Fruit fly (Drosophila melanogaster) whole organism, embryonic: ENCODE data around the gene crq.
A peak's percentile ranks its signal among the peaks of the same experiment; 100 is the strongest.

Experiments
- Antp ChIP-seq: fragments of 200-800 bp; sonication (Bioruptor generic); optimal IDR thresholded peaks from 3 replicates; lab custom pipeline; 2016; ENCODE audit warnings: missing biosample characterization, missing genetic modification characterization
- B-H1 ChIP-seq: fragments of 200-800 bp; sonication (Bioruptor generic); IDR thresholded peaks from 3 replicates; pipeline ENCODE4 v1.3.6; 2022; ENCODE audit warnings: missing biosample characterization, missing genetic modification characterization
- B-H2 ChIP-seq: fragments of 200-800 bp; sonication (Bioruptor generic); optimal IDR thresholded peaks from 2 replicates; lab custom pipeline; 2018; ENCODE audit warnings: missing biosample characterization, mild to moderate bottlenecking, missing genetic modification characterization
- Blimp-1 ChIP-seq: fragments of 200-800 bp; sonication (Bioruptor generic); optimal IDR thresholded peaks from 3 replicates; lab custom pipeline; 2018; ENCODE audit warnings: missing biosample characterization, missing genetic modification characterization, mild to moderate bottlenecking, moderate library complexity, missing genetic modification reagents
- C15 ChIP-seq: fragments of 200-800 bp; sonication (Bioruptor generic); IDR thresholded peaks from 3 replicates; pipeline ENCODE4 v1.3.6; 2022; ENCODE audit warnings: missing biosample characterization, missing genetic modification characterization
- CG12104 ChIP-seq: fragments of 200-800 bp; sonication (Bioruptor generic); optimal IDR thresholded peaks from 3 replicates; lab custom pipeline; 2016; ENCODE audit warnings: missing biosample characterization, missing genetic modification characterization
- CG12299 ChIP-seq: fragments of 200-800 bp; sonication (Bioruptor generic); optimal IDR thresholded peaks from 2 replicates; lab custom pipeline; 2018; ENCODE audit warnings: missing biosample characterization, mild to moderate bottlenecking, missing genetic modification characterization
- CG12744 ChIP-seq: fragments of 200-800 bp; sonication (Bioruptor generic); optimal IDR thresholded peaks from 2 replicates; lab custom pipeline; 2016; ENCODE audit warnings: missing biosample characterization, missing genetic modification characterization
- CG15479 ChIP-seq: fragments of 200-800 bp; sonication (Bioruptor generic); optimal IDR thresholded peaks from 3 replicates; lab custom pipeline; 2019; ENCODE audit warnings: missing biosample characterization, mild to moderate bottlenecking, missing genetic modification characterization, moderate library complexity
- CG1602 ChIP-seq: fragments of 200-800 bp; sonication (Bioruptor generic); optimal IDR thresholded peaks from 3 replicates; lab custom pipeline; 2016; ENCODE audit warnings: missing biosample characterization, missing genetic modification characterization
- CG1603 ChIP-seq: fragments of 200-800 bp; sonication (Bioruptor generic); optimal IDR thresholded peaks from 2 replicates; lab custom pipeline; 2019; ENCODE audit warnings: missing biosample characterization, mild to moderate bottlenecking, missing genetic modification characterization, moderate library complexity
- CG17568 ChIP-seq: fragments of 200-800 bp; sonication (Bioruptor generic); optimal IDR thresholded peaks from 2 replicates; lab custom pipeline; 2018; ENCODE audit warnings: missing biosample characterization, mild to moderate bottlenecking, missing genetic modification characterization, moderate library complexity
- CG17802 ChIP-seq: fragments of 200-800 bp; sonication (Bioruptor generic); optimal IDR thresholded peaks from 2 replicates; lab custom pipeline; 2018; ENCODE audit warnings: missing biosample characterization, mild to moderate bottlenecking, missing genetic modification characterization, moderate library complexity
- CG2120 ChIP-seq: fragments of 200-800 bp; sonication (Bioruptor generic); optimal IDR thresholded peaks from 3 replicates; lab custom pipeline; 2016; ENCODE audit warnings: missing biosample characterization, missing genetic modification characterization
- CG2199 ChIP-seq: fragments of 200-800 bp; sonication (Bioruptor generic); IDR thresholded peaks from 3 replicates; pipeline ENCODE4 v1.3.6; 2022; ENCODE audit warnings: missing biosample characterization, missing genetic modification characterization
- CG3726 ChIP-seq: fragments of 200-800 bp; sonication (Bioruptor generic); IDR thresholded peaks from 3 replicates; pipeline ENCODE4, ENCODE4 v1.3.6; 2022; ENCODE audit warnings: missing biosample characterization, missing genetic modification characterization
- CG6175 ChIP-seq: fragments of 200-800 bp; sonication (Bioruptor generic); IDR thresholded peaks from 3 replicates; pipeline ENCODE4 v1.3.6; 2022; ENCODE audit warnings: missing biosample characterization, missing genetic modification characterization
- CkIIα-i1 ChIP-seq: fragments of 200-800 bp; sonication (Bioruptor generic); IDR thresholded peaks from 2 replicates; pipeline ENCODE4 v1.3.6; 2022; ENCODE audit warnings: missing biosample characterization, missing genetic modification characterization
- Elba2 ChIP-seq: fragments of 200-800 bp; sonication (Bioruptor generic); optimal IDR thresholded peaks from 3 replicates; lab custom pipeline; 2016; ENCODE audit warnings: missing biosample characterization, missing genetic modification characterization
- GATAe ChIP-seq: fragments of 200-800 bp; sonication (Bioruptor generic); conservative IDR thresholded peaks from 2 replicates; pipeline ENCODE4 v1.3.6; 2022; ENCODE audit warnings: missing biosample characterization, missing genetic modification characterization
- Lim3 ChIP-seq: fragments of 200-800 bp; sonication (Bioruptor generic); IDR thresholded peaks from 2 replicates; pipeline ENCODE4 v1.3.6; 2022; ENCODE audit warnings: missing biosample characterization, missing genetic modification characterization
- MBD-R2 ChIP-seq: fragments of 200-800 bp; sonication (Bioruptor generic); IDR thresholded peaks from 2 replicates; pipeline ENCODE4 v1.3.6; 2022; ENCODE audit warnings: missing biosample characterization, missing genetic modification characterization
- NC2α ChIP-seq: fragments of 200-800 bp; sonication (Bioruptor generic); optimal IDR thresholded peaks from 2 replicates; lab custom pipeline; 2016; ENCODE audit warnings: missing biosample characterization, missing genetic modification characterization
- Vsx1 ChIP-seq: fragments of 200-800 bp; sonication (Bioruptor generic); optimal IDR thresholded peaks from 2 replicates; lab custom pipeline; 2017; ENCODE audit warnings: missing biosample characterization, mild to moderate bottlenecking, missing genetic modification characterization, missing genetic modification reagents
- ap ChIP-seq: fragments of 200-800 bp; sonication (Bioruptor generic); IDR thresholded peaks from 2 replicates; pipeline ENCODE4 v1.3.6; 2022; ENCODE audit warnings: missing biosample characterization, missing genetic modification characterization
- bowl ChIP-seq: fragments of 200-800 bp; sonication (Bioruptor generic); IDR thresholded peaks from 2 replicates; pipeline ENCODE4 v1.3.6; 2022; ENCODE audit warnings: missing biosample characterization, missing genetic modification characterization
- br ChIP-seq: fragments of >200 bp; optimal IDR thresholded peaks from 2 replicates; lab custom pipeline; 2017
- bsh ChIP-seq, 2 experiments: fragments of 200-800 bp; sonication (Bioruptor generic); optimal IDR thresholded peaks; 2 replicates each; lab custom pipeline; 2017 to 2018; ENCODE audit warnings: mild to moderate bottlenecking in 2 of 2, missing biosample characterization in 2 of 2, missing genetic modification characterization in 2 of 2, moderate library complexity in 1 of 2
- cg ChIP-seq: fragments of 200-800 bp; sonication (Bioruptor generic); optimal IDR thresholded peaks from 3 replicates; lab custom pipeline; 2019; ENCODE audit warnings: missing biosample characterization, mild to moderate bottlenecking, missing genetic modification characterization, moderate library complexity
- crp ChIP-seq, 2 experiments: fragments of 200-800 bp; sonication (Bioruptor generic); optimal IDR thresholded peaks; 2 replicates in 1 of 2; 3 replicates in 1 of 2; lab custom pipeline; 2017; ENCODE audit warnings: missing biosample characterization in 2 of 2, missing genetic modification characterization in 2 of 2, mild to moderate bottlenecking in 1 of 2, moderate library complexity in 1 of 2
- dmrt99B ChIP-seq: fragments of 200-800 bp; sonication (Bioruptor generic); optimal IDR thresholded peaks from 2 replicates; lab custom pipeline; 2018; ENCODE audit warnings: missing biosample characterization, mild to moderate bottlenecking, missing genetic modification characterization, moderate library complexity
- dysf ChIP-seq: fragments of 200-800 bp; sonication (Bioruptor generic); IDR thresholded peaks from 3 replicates; pipeline ENCODE4 v1.3.6; 2022; ENCODE audit warnings: missing biosample characterization, missing genetic modification characterization
- eve ChIP-seq, 2 experiments: fragments of >200 bp; optimal IDR thresholded peaks; 2 replicates each; lab custom pipeline; 2017; ENCODE audit warnings: missing biosample characterization in 2 of 2, missing genetic modification characterization in 2 of 2
- eyg ChIP-seq: fragments of 200-800 bp; sonication (Bioruptor generic); optimal IDR thresholded peaks from 3 replicates; lab custom pipeline; 2016; ENCODE audit warnings: missing biosample characterization, missing genetic modification characterization
- gro ChIP-seq: fragments of 200-800 bp; sonication (Bioruptor generic); optimal IDR thresholded peaks from 2 replicates; lab custom pipeline; 2016; ENCODE audit warnings: missing biosample characterization, missing genetic modification characterization
- ham ChIP-seq: fragments of 200-800 bp; sonication (Bioruptor generic); IDR thresholded peaks from 2 replicates; pipeline ENCODE4 v1.3.6; 2022; ENCODE audit warnings: missing biosample characterization, missing genetic modification characterization
- kay ChIP-seq: fragments of 200-800 bp; sonication (Bioruptor generic); optimal IDR thresholded peaks from 2 replicates; lab custom pipeline; 2016; ENCODE audit warnings: missing biosample characterization, missing genetic modification characterization
- knrl ChIP-seq: fragments of 200-800 bp; sonication (Bioruptor generic); IDR thresholded peaks from 3 replicates; pipeline ENCODE4 v1.3.6; 2022; ENCODE audit warnings: missing biosample characterization, missing genetic modification characterization; ENCODE audit not compliant: partially characterized antibody
- maf-S ChIP-seq: fragments of 200-800 bp; sonication (Bioruptor generic); optimal IDR thresholded peaks from 2 replicates; lab custom pipeline; 2016; ENCODE audit warnings: missing biosample characterization, missing genetic modification characterization
- nom ChIP-seq: fragments of 200-800 bp; sonication (Bioruptor generic); optimal IDR thresholded peaks from 2 replicates; lab custom pipeline; 2017; ENCODE audit warnings: missing biosample characterization, missing genetic modification characterization, mild to moderate bottlenecking, moderate library complexity, missing genetic modification reagents
- rib ChIP-seq: fragments of 200-800 bp; sonication (Bioruptor generic); IDR thresholded peaks from 2 replicates; pipeline ENCODE4 v1.3.6; 2022; ENCODE audit warnings: missing biosample characterization, missing genetic modification characterization
- seq ChIP-seq: fragments of 200-800 bp; sonication (Bioruptor generic); IDR thresholded peaks from 2 replicates; pipeline ENCODE4 v1.3.6; 2022; ENCODE audit warnings: missing biosample characterization, missing genetic modification characterization
- shn ChIP-seq: fragments of 200-800 bp; sonication (Bioruptor generic); optimal IDR thresholded peaks from 3 replicates; lab custom pipeline; 2016; ENCODE audit warnings: missing biosample characterization, missing genetic modification characterization
- sisA ChIP-seq: fragments of 200-800 bp; sonication (Bioruptor generic); IDR thresholded peaks from 2 replicates; pipeline ENCODE4 v1.3.6; 2022; ENCODE audit warnings: missing biosample characterization, missing genetic modification characterization
- sug ChIP-seq: fragments of 200-800 bp; optimal IDR thresholded peaks from 2 replicates; lab custom pipeline; 2019; ENCODE audit warnings: missing biosample characterization, mild to moderate bottlenecking, missing genetic modification characterization, moderate library complexity
- tll ChIP-seq, 2 experiments: fragments of 200-800 bp in 1 of 2; fragments of >200 bp in 1 of 2; sonication (Bioruptor generic) in 1 of 2; optimal IDR thresholded peaks; 2 replicates each; lab custom pipeline; 2017 to 2019; ENCODE audit warnings: missing biosample characterization in 2 of 2, missing genetic modification characterization in 2 of 2, mild to moderate bottlenecking in 1 of 2, moderate library complexity in 1 of 2
- tna ChIP-seq: fragments of 200-800 bp; sonication (Bioruptor generic); IDR thresholded peaks from 2 replicates; pipeline ENCODE4 v1.3.6; 2022; ENCODE audit warnings: missing biosample characterization, missing genetic modification characterization; ENCODE audit not compliant: partially characterized antibody
- toy ChIP-seq: fragments of 200-800 bp; sonication (Bioruptor generic); IDR thresholded peaks from 2 replicates; pipeline ENCODE4 v1.3.6; 2022; ENCODE audit warnings: missing biosample characterization, missing genetic modification characterization
- vvl ChIP-seq: fragments of 200-800 bp; sonication (Bioruptor generic); IDR thresholded peaks from 2 replicates; pipeline ENCODE4 v1.3.6; 2022; ENCODE audit warnings: missing biosample characterization, missing genetic modification characterization
- wek ChIP-seq: fragments of 200-800 bp; sonication (Bioruptor generic); optimal IDR thresholded peaks from 3 replicates; lab custom pipeline; 2018; ENCODE audit warnings: missing biosample characterization, mild to moderate bottlenecking, missing genetic modification characterization, moderate library complexity

Gene crq

DNA sequence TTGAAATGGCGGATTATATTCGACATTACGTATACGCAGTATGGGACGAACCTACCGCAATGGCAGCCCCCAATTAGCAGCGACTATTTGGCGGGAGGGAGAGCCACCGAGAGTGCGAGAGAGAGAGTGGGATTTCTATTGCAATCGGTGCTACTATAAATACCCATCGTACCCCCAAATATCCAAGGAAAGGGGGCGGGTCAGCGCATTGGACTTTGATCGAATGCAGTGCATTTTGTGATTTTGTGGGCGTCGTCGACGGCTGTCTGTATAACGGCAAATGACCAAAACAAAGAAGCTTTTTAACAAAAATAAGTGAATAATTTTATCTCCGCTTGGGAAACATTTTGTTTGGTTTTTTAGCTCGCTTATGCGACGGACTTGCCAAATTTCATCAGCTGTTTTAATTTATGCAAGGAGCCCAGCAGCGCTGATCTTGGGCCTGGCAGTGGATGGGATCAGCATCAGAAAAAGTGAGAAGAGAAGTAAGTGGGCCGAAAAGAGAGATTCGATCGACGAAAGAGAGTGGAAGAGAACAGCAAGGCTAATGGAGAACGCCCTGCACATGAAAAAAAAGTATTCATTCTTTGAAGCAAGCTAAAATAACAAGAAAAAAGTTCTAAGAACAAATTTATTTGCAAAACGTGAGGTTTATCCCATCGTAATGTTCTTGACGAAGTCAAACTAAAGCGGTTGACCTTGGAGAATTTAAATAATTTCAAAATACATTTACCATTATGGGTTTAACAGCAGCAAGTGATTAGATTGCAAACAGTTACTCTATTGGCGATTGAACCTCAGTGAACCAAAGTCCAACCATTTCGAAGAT lies 35.1 kb upstream of the crq start (continued):
- TF ChIP-seq vvl (GFP tag; lab: Robert Waterston, UW) (no peak), tll (GFP tag; optimal IDR thresholded peaks at IDR 0.05; lab: Kevin White, UChicago) (no peak), eve (GFP tag; optimal IDR thresholded peaks at IDR 0.05; lab: Kevin White, UChicago) (peak in 1 of 2 experiments; percentile 76), toy (GFP tag; lab: Robert Waterston, UW) (no peak), B-H2 (GFP tag; lab: Kevin White, UChicago) (no peak), CG17802 (no peak), MBD-R2 (GFP tag; lab: Robert Waterston, UW) (no peak), B-H1 (no peak; the same call in 2 of the 3 replicates), bowl (no peak), kay (GFP tag; lab: Kevin White, UChicago) (no peak), bsh (GFP tag; optimal IDR thresholded peaks at IDR 0.05; lab: Kevin White, UChicago) (peak in 1 of 2 experiments; percentile 43), GATAe (no peak), shn (no peak), wek (GFP tag; lab: Kevin White, UChicago) (no peak), CkIIα-i1 (no peak), CG17568 (GFP tag; lab: Kevin White, UChicago) (no peak), crp (GFP tag; optimal IDR thresholded peaks at IDR 0.05; lab: Kevin White, UChicago) (no peak), Blimp-1 (GFP tag; lab: Kevin White, UChicago) (peak; percentile 32), NC2α (GFP tag; lab: Kevin White, UChicago) (no peak), sisA (GFP tag; lab: Robert Waterston, UW) (no peak), ap (GFP tag; lab: Robert Waterston, UW) (no peak), C15 (GFP tag; lab: Robert Waterston, UW) (no peak), Elba2 (GFP tag; lab: Kevin White, UChicago) (no peak), tna (GFP tag; lab: Robert Waterston, UW) (no peak), br (lab: Kevin White, UChicago) (no peak), CG1602 (peak; percentile 1), gro (GFP tag; lab: Kevin White, UChicago) (peak; percentile 20), Lim3 (GFP tag; lab: Robert Waterston, UW) (no peak), CG2199 (GFP tag; lab: Robert Waterston, UW) (no peak), seq (GFP tag; lab: Robert Waterston, UW) (no peak), sug (peak; percentile 5), cg (GFP tag; lab: Kevin White, UChicago) (no peak), CG12744 (GFP tag; lab: Kevin White, UChicago) (no peak), knrl (no peak), Antp (GFP tag; lab: Kevin White, UChicago) (no peak), eyg (GFP tag; lab: Kevin White, UChicago) (no peak), CG2120 (GFP tag; lab: Kevin White, UChicago) (peak; percentile 19), nom (GFP tag; lab: Kevin White, UChicago) (peak; percentile 52), CG15479 (GFP tag; lab: Kevin White, UChicago) (no peak), CG6175 (no peak), dysf (GFP tag; lab: Robert Waterston, UW) (peak; percentile 54; the same call in 2 of the 3 replicates), ham (no peak), CG1603 (tag; lab: Kevin White, UChicago) (no peak), rib (GFP tag; lab: Robert Waterston, UW) (no peak), CG3726 (0 out of 3 replicates have a peak, but pooled peaks have one; percentile 12), Vsx1 (GFP tag; lab: Kevin White, UChicago) (no peak), CG12104 (GFP tag; lab: Kevin White, UChicago) (no peak), CG12299 (tag; lab: Kevin White, UChicago) (no peak), maf-S (GFP tag; lab: Kevin White, UChicago) (no peak), dmrt99B (tag; lab: Kevin White, UChicago) (peak; percentile 45)
